Fruit fly (Drosophila melanogaster): ENCODE data around the gene Ctps.

dm6 chr3L:15049395-15049794 lies 48.3 kb upstream of the Ctps start, which contains the start of gene CG43678:
- TF ChIP-seq CG17328 (GFP tag; IDR thresholded peaks at IDR 0.05) (no peak), Optix (GFP tag; IDR thresholded peaks at IDR 0.05) (no peak), Ravus (GFP tag; IDR thresholded peaks at IDR 0.05) (no peak), CG12391 (tag; optimal IDR thresholded peaks at IDR 0.05) (no peak), Tbp (GFP tag; optimal IDR thresholded peaks at IDR 0.05) (no peak), Kr (GFP tag; optimal IDR thresholded peaks at IDR 0.05) (no peak), pzg (GFP tag; optimal IDR thresholded peaks at IDR 0.05) (no peak), fd102C (GFP tag; optimal IDR thresholded peaks at IDR 0.05) (no peak), CG8944 (GFP tag; optimal IDR thresholded peaks at IDR 0.05) (no peak), wor (GFP tag; IDR thresholded peaks at IDR 0.05) (no peak)

Data from whole organism, embryonic.